Worm (Caenorhabditis elegans) whole organism, L4/young adult: ENCODE data around the gene tre-2.
A peak's percentile ranks its signal among the peaks of the same experiment; 100 is the strongest.

ENCODE experiments used
- W03F9.2 ChIP-seq: fragments of 150-350 bp; optimal IDR thresholded peaks from 2 replicates; lab custom pipeline; 2014; ENCODE audit warnings: missing biosample characterization, missing genetic modification characterization
- dao-5 ChIP-seq: sonication (generic microtip); optimal IDR thresholded peaks from 2 replicates; lab custom pipeline; 2016; ENCODE audit warnings: missing genotype, missing genetic modification characterization, moderate library complexity, missing compliant biosample characterization
- him-1 ChIP-seq: sonication (generic microtip); optimal IDR thresholded peaks from 2 replicates; lab custom pipeline; 2016; ENCODE audit warnings: missing genotype, missing genetic modification reagents, missing genetic modification characterization, missing compliant biosample characterization

Gene tre-2

ce11 chrIV:6903575-6903974 is 20.3 kb upstream of the tre-2 start, which contains the start of gene T22D1.5:
Gene T22D1.5 (plus strand): TSS chrIV:6903950.
- TF ChIP-seq him-1 (tag; lab: Kevin White, UChicago), result no peak
- TF ChIP-seq W03F9.2, result no peak
- TF ChIP-seq dao-5 (tag; lab: Kevin White, UChicago), result no peak

DNA sequence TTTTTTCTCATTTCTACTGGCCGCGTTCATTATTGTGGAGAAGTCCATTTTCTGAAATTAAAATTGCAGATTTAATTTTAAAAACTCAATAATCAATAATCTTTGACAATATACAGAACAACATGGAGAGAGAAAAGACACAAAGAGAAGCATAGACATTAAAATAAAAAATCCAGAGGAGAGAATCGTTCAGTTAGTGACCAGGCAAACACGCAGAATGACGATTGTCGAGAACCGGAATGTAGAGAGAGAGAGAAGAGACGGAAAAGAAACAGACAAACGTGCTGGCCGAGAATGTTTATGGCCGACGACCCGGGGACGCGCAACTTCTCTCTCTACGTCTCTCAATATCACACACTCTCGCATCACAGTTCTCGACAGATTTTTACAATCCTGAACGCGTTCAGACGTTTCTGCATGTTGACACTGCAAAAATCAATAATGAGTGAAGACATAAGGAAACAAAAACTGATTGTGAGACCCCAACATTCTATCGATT is 4.4 kb upstream of the tre-2 start, which contains the start of the genes T05A12.3 and T05A12.4:
T05A12.3 (minus strand) TSS at position 51 of the 499 bp plus-strand sequence.
T05A12.4 (plus strand) TSS at position 348 of the 499 bp plus-strand sequence.
- no peak for TF ChIP-seq him-1 (tag; lab: Kevin White, UChicago)

DNA sequence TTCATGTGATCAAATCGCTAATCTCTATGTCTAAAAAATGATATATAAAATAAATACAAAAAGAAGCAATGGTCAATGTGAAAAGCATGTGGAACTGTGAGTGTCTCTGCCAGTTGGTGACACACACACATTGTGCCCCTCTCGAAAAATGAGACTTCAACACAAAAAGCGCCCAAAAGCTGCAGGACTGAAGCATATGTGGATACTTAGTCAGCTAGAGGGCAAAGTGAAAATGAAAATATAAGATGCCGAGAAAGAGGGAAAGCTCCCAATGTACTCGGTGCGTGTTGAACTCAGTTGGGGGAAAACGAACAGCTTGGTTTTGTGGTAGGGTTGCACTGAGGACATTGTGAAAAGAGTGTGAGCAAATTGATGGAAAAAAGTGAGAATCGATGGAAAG is 2.1 kb downstream of the tre-2 start:
- peak; percentile 13 for TF ChIP-seq him-1 (tag; lab: Kevin White, UChicago)
- no peak for TF ChIP-seq dao-5 (tag; lab: Kevin White, UChicago)

DNA sequence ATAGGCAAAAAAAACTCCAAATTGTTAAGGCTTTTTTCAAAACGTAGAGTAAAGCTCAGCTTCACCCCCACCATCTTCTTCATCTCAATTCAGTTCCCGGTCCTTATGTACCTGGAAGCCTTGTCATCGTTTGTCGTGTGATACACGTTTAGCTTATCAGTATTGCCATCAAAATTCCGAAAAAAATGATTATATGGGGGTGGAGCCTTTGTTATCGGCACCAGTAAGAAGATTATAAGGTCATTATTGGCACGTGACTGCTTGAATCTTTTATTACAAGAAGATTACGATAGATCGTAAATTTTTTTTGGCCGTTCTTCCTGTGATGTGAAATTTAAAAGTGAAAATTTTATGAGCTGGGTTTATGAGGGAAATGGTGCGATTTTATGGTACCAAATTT is 2.8 kb downstream of the tre-2 start:
- peak; percentile 23 for TF ChIP-seq W03F9.2
- no peak for TF ChIP-seq him-1 (tag; lab: Kevin White, UChicago)

- TF ChIP-seq him-1 (tag; lab: Kevin White, UChicago) (no peak), W03F9.2 (no peak), dao-5 (tag; lab: Kevin White, UChicago) (no peak)
Observed at ce11 chrIV:6879666-6880210, 3.5 kb downstream of the tre-2 start.

ce11 chrIV:6878912-6879554 is 4.2 kb downstream of the tre-2 start:
- TF ChIP-seq dao-5 (tag; lab: Kevin White, UChicago) (no peak), W03F9.2 (no peak), him-1 (tag; lab: Kevin White, UChicago) (peak; percentile 70)

- no peak for TF ChIP-seq W03F9.2
- no peak for TF ChIP-seq him-1 (tag; lab: Kevin White, UChicago)
- TF ChIP-seq dao-5 (tag; lab: Kevin White, UChicago), result no peak
Observed at ce11 chrIV:6872958-6873357, 10.3 kb downstream of the tre-2 start, which contains the start of gene srx-19. Gene srx-19 (plus strand): TSS chrIV:6873258.

DNA sequence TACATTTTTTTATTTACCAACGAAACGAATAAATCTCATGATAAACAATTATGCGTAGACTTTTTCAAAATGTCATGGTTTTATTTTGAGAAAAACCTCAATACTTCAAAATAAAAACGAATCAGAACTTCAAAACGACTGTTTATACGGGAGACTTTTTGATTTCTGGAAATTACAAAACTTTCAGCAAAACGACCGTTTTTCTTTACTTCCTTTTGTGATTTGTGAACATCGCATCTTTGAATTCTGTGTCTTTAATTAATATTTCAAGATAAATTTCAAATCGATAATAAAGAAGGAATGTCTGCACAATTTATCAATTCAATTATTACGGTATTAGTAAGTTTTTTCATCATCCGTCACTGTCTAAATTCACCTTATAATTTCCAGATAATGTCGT is 15.5 kb downstream of the tre-2 start, which contains the start of gene srx-20:
srx-20 (plus strand) TSS at position 301 of the 400 bp plus-strand sequence.
- TF ChIP-seq dao-5 (tag; lab: Kevin White, UChicago) (no peak), W03F9.2 (no peak), him-1 (tag; lab: Kevin White, UChicago) (no peak)

- TF ChIP-seq him-1 (tag; lab: Kevin White, UChicago) (no peak), W03F9.2 (no peak), dao-5 (tag; lab: Kevin White, UChicago) (no peak)
Observed at ce11 chrIV:6859270-6859669, 24.0 kb downstream of the tre-2 start, which contains the start of gene R13H7.2. Gene R13H7.2 (minus strand): TSS chrIV:6859370.

DNA sequence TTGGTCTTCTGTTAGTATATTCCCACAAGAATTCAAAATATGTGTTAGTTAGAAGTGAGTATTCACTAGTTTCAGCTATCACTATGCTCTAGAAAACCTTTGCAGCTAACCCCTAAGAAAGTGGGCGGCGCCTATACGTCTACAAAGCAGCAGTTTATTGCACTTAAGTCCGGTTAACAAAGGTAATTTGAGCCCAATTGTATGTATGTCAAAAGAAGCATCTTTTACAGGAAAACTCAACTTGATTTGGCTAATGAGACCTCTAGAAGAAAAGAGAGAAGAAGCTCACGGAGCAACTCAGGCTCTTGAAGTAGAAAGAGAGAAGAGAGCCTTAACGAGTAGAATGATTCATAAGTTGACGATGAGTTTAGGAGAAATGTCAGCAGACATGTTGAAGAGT is 30.5 kb downstream of the tre-2 start:
- no peak for TF ChIP-seq W03F9.2
- no peak for TF ChIP-seq him-1 (tag; lab: Kevin White, UChicago)
- no peak for TF ChIP-seq dao-5 (tag; lab: Kevin White, UChicago)

ce11 chrIV:6842470-6843008 is 40.7 kb downstream of the tre-2 start, which contains the start of gene lip-1:
Gene lip-1 (plus strand): TSS chrIV:6842958.
- TF ChIP-seq W03F9.2, result no peak
- TF ChIP-seq him-1 (tag; lab: Kevin White, UChicago), result no peak
- no peak for TF ChIP-seq dao-5 (tag; lab: Kevin White, UChicago)

DNA sequence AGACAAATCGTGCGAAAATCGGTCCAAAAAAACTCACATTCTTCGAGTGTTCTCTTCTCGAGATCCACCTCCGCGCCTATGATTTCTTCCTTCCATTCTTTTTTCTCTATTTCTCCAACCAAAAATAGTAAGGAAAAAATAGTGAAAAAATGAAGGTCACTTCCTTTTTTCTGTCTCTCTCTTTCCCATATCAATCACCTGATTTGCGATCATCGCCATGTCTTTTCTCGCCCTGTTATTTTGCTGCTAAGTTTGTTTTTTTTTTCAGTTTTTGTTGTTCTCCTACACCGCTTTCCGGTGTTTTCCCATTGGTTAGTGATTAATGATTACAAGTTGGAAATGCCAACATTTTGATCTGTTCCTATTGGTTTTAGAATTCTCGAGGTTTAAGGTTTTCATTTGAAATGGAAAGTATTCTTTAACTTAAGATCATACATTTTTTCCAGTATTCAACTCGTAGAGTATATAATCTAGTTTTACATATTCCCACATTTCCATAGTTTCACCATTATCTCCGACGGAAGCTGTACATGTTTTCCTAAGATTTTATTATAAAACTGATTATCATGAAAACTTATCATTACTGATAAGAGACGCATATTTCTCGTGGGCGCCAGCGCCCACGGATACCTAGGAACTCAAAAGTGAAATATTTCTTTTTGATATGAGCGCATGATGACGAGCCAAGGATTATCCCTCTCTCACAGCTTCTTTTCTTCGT is 41.5 kb downstream of the tre-2 start:
- no peak for TF ChIP-seq him-1 (tag; lab: Kevin White, UChicago)
- no peak for TF ChIP-seq W03F9.2
- no peak for TF ChIP-seq dao-5 (tag; lab: Kevin White, UChicago)

DNA sequence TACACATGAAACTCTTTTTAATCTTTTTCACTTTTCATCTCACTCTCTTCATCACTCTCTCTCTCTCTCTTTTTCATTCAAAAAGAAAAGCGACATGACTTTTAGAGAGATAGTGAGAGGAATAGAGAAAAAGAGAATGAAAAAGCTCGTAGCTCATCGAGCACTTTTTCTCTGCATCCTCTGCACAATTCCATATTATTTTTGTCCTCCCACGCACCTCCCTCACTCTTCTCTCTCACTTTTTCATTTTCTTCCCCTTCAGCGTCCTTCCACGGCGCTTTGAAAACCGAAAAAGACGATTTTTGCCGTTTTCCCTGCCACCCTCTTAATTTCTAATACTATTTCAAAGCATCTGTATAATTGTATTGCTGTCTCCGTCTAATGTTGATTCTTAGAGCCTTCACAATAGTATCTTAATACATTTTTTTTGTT is 44.1 kb downstream of the tre-2 start:
- TF ChIP-seq W03F9.2, result peak; percentile 66
- TF ChIP-seq dao-5 (tag; lab: Kevin White, UChicago), result no peak
- peak; percentile 63 for TF ChIP-seq him-1 (tag; lab: Kevin White, UChicago)
